Worm (Caenorhabditis elegans): ENCODE measurements around the gene F58F12.3.

F58F12.3 gene

ce11 chrII:6348360-6348759 is 42.7 kb downstream of the F58F12.3 start (continued):
- TF ChIP-seq T26A8.4 (GFP tag; IDR thresholded peaks at IDR 0.05) (peak; percentile 79), ceh-32 (tag; optimal IDR thresholded peaks at IDR 0.05; ENCODE audit: poor library complexity) (no peak), tra-1 (GFP tag; IDR thresholded peaks at IDR 0.05) (peak; percentile 73; the same call in 1 of the 2 replicates), nhr-76 (tag; optimal IDR thresholded peaks at IDR 0.05) (peak; percentile 11), nhr-6 (tag; optimal IDR thresholded peaks at IDR 0.05) (peak; percentile 65), ceh-20 (GFP tag; IDR thresholded peaks at IDR 0.05) (peak; percentile 83), nhr-41 (GFP tag; IDR thresholded peaks at IDR 0.05) (0 out of 2 replicates have a peak, but pooled peaks have one; percentile 13), snpc-1.2 (GFP tag; IDR thresholded peaks at IDR 0.05) (no peak), mep-1 (tag; optimal IDR thresholded peaks at IDR 0.05) (peak; percentile 89), dpl-1 (GFP tag; optimal IDR thresholded peaks at IDR 0.05) (peak; percentile 68), egl-27 (tag; optimal IDR thresholded peaks at IDR 0.05) (no peak), ceh-28 (tag; optimal IDR thresholded peaks at IDR 0.05) (peak; percentile 20), php-3 (GFP tag; IDR thresholded peaks at IDR 0.05) (0 out of 2 replicates have a peak, but pooled peaks have one; percentile 30), lsy-2 (tag; optimal IDR thresholded peaks at IDR 0.05) (peak; percentile 56 to 92), Y105C5A.15 (GFP tag; IDR thresholded peaks at IDR 0.05) (no peak), nhr-10 (tag; optimal IDR thresholded peaks at IDR 0.05) (peak; percentile 84), pha-4 (GFP tag; IDR thresholded peaks at IDR 0.05) (peak; percentile 70; the same call in 1 of the 2 replicates), pha-4 (tag; optimal IDR thresholded peaks at IDR 0.05) (peak; percentile 88), spr-1 (tag; optimal IDR thresholded peaks at IDR 0.05) (peak; percentile 58), lin-39 (tag; optimal IDR thresholded peaks at IDR 0.05) (no peak), daf-16 (GFP tag; optimal IDR thresholded peaks at IDR 0.05) (peak; percentile 39 to 42), daf-16 (tag; optimal IDR thresholded peaks at IDR 0.05) (peak; percentile 88), unc-130 (GFP tag; optimal IDR thresholded peaks at IDR 0.05) (no peak), lin-29 (GFP tag; IDR thresholded peaks at IDR 0.05) (no peak), D1046.2 (GFP tag; IDR thresholded peaks at IDR 0.05) (no peak), snpc-4 (tag; optimal IDR thresholded peaks at IDR 0.05) (peak; percentile 36), F10B5.3 (tag; optimal IDR thresholded peaks at IDR 0.05) (no peak), fkh-10 (GFP tag; optimal IDR thresholded peaks at IDR 0.05) (no peak), hmg-1.1 (GFP tag; IDR thresholded peaks at IDR 0.05) (peak; percentile 92), madf-5 (GFP tag; IDR thresholded peaks at IDR 0.05) (0 out of 4 replicates have a peak, but pooled peaks of 1 of the 2 experiments have one; percentile 23), Y48G9A.11 (GFP tag; IDR thresholded peaks at IDR 0.05) (no peak), nhr-28 (tag; optimal IDR thresholded peaks at IDR 0.05) (peak; percentile 85), aha-1 (tag) (peak; percentile 89), mdt-29 (GFP tag; IDR thresholded peaks at IDR 0.05) (peak; percentile 79; the same call in 1 of the 2 replicates), Y5F2A.4 (GFP tag; optimal IDR thresholded peaks at IDR 0.05) (no peak), daf-8 (GFP tag; IDR thresholded peaks at IDR 0.05) (no peak), hlh-11 (tag; optimal IDR thresholded peaks at IDR 0.05) (peak; percentile 98)

DNA sequence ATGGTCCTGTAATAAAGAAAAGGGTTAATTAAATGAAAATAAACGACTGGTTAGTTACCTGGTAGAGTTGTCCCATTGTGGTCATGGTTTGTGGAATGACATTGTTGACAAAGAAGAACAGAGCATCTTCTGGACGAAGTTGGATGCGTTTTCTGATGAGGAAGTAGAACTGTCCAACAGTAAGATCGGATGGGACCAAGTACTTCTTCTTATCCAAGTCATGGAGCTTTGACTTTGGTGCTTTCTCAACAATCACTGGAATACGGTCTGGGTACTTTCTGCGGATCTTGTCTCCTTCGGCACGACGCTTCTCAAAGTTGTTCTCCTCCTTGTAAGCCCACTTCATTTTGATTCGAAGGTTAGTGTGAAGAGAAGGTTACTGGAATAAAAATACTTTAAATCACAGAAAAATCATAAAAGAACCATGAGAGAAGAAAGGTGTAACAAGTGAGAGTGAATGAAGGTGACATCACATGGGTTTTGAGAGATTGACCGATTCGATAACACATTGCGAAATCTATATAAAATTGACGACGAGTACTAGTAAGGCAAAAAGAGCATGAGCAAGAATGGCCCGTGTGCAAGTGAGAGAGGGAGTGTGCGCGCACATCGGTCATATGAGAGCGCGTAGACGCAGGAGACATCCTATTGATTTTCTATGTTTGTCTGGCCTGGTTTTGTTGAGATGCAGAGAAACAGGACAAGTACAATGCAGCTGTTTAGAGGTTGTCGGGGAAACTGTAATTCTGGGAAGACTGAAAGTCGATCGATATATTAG is 43.6 kb downstream of the F58F12.3 start, which contains the start of gene lgg-1:
Gene lgg-1, minus strand, starts transcription at position 379 of the 778 bp plus-strand sequence.
- no peak for TF ChIP-seq nhr-42 (GFP tag; IDR thresholded peaks at IDR 0.05)
- TF ChIP-seq ceh-62 (tag; optimal IDR thresholded peaks at IDR 0.05), result no peak
- TF ChIP-seq mep-1 (tag; optimal IDR thresholded peaks at IDR 0.05), result peak; percentile 50
- peak; percentile 67; the same call in 1 of the 2 replicates for TF ChIP-seq pha-4 (GFP tag; IDR thresholded peaks at IDR 0.05)
- no peak for TF ChIP-seq pha-4 (tag; optimal IDR thresholded peaks at IDR 0.05)
- TF ChIP-seq Y105C5A.15 (GFP tag; IDR thresholded peaks at IDR 0.05), result 0 out of 2 replicates have a peak, but pooled peaks have one; percentile 45
- TF ChIP-seq hif-1 (tag; optimal IDR thresholded peaks at IDR 0.05), result peak in 1 of 2 experiments; percentile 20
- TF ChIP-seq zfp-3 (GFP tag; conservative IDR thresholded peaks at IDR 0.05), result peak; percentile 89
- no peak for TF ChIP-seq ceh-32 (tag; optimal IDR thresholded peaks at IDR 0.05; ENCODE audit: poor library complexity)
- peak in 1 of 2 experiments; percentile 54 for TF ChIP-seq ZK546.5 (tag; optimal IDR thresholded peaks at IDR 0.05)
- TF ChIP-seq Y48G9A.11 (GFP tag; IDR thresholded peaks at IDR 0.05), result no peak
- TF ChIP-seq ama-1 (optimal IDR thresholded peaks at IDR 0.05), result peak; percentile 95
- no peak for TF ChIP-seq F44E2.7 (GFP tag; IDR thresholded peaks at IDR 0.05)
- TF ChIP-seq F10B5.3 (tag; optimal IDR thresholded peaks at IDR 0.05), result no peak
- TF ChIP-seq saeg-2 (GFP tag; IDR thresholded peaks at IDR 0.05), result 0 out of 2 replicates have a peak, but pooled peaks have one; percentile 19
- TF ChIP-seq vab-7 (GFP tag; IDR thresholded peaks at IDR 0.05), result peak; percentile 26; the same call in 1 of the 2 replicates
- no peak for TF ChIP-seq tag-97 (GFP tag; IDR thresholded peaks at IDR 0.05)
- TF ChIP-seq lin-1 (GFP tag; IDR thresholded peaks at IDR 0.05), result 0 out of 2 replicates have a peak, but pooled peaks have one; percentile 8
- peak; percentile 33 for TF ChIP-seq nhr-77 (tag; optimal IDR thresholded peaks at IDR 0.05)
- TF ChIP-seq unc-39 (tag; optimal IDR thresholded peaks at IDR 0.05), result no peak
